Worm (Caenorhabditis elegans) whole organism, early embryonic: ENCODE measurements around the gene sto-3.

Experiments
- B0310.2 ChIP-seq: sonication (generic microtip); optimal IDR thresholded peaks from 2 replicates; lab custom pipeline; 2016; ENCODE audit warnings: mild to moderate bottlenecking, missing genetic modification characterization, missing compliant biosample characterization
- F13C5.2 ChIP-seq: sonication (generic microtip); optimal IDR thresholded peaks from 2 replicates; lab custom pipeline; 2017; ENCODE audit warnings: mild to moderate bottlenecking, missing genetic modification characterization, inconsistent platforms, missing compliant biosample characterization
- aly-1 ChIP-seq: sonication (generic microtip); optimal IDR thresholded peaks from 2 replicates; lab custom pipeline; 2016; ENCODE audit warnings: missing genetic modification characterization, missing compliant biosample characterization
- ama-1 ChIP-seq: fragments of 150-350 bp; optimal IDR thresholded peaks from 2 replicates; lab custom pipeline; 2014
- ceh-13 ChIP-seq: fragments of 200-800 bp; sonication (Bioruptor generic); optimal IDR thresholded peaks from 2 replicates; lab custom pipeline; 2018; ENCODE audit warnings: mild to moderate bottlenecking, missing genetic modification characterization, missing compliant biosample characterization
- ceh-36 ChIP-seq: sonication (generic microtip); optimal IDR thresholded peaks from 2 replicates; lab custom pipeline; 2016; ENCODE audit warnings: missing genetic modification characterization, inconsistent platforms, missing compliant biosample characterization
- ets-7 ChIP-seq: sonication (generic microtip); optimal IDR thresholded peaks from 2 replicates; lab custom pipeline; 2016; ENCODE audit warnings: missing genotype, missing genetic modification characterization, missing compliant biosample characterization
- flt-1 ChIP-seq: fragments of 200-800 bp; sonication (Bioruptor generic); IDR thresholded peaks from 2 replicates; pipeline ENCODE4 v1.3.6; 2022; ENCODE audit warnings: missing genetic modification characterization, missing compliant biosample characterization
- hmbx-1 ChIP-seq: sonication (generic microtip); optimal IDR thresholded peaks from 2 replicates; lab custom pipeline; 2016; ENCODE audit warnings: mild to moderate bottlenecking, missing genetic modification characterization, missing compliant biosample characterization
- hmg-4 ChIP-seq: fragments of 200-800 bp; sonication (Bioruptor generic); optimal IDR thresholded peaks from 2 replicates; lab custom pipeline; 2018; ENCODE audit warnings: mild to moderate bottlenecking, missing genetic modification characterization, missing compliant biosample characterization
- hnd-1 ChIP-seq: sonication (generic microtip); optimal IDR thresholded peaks from 2 replicates; lab custom pipeline; 2016; ENCODE audit warnings: missing genetic modification characterization, missing compliant biosample characterization
- pes-1 ChIP-seq: fragments of 200-800 bp; sonication (Bioruptor generic); IDR thresholded peaks from 2 replicates; pipeline ENCODE4 v1.3.6; 2022; ENCODE audit warnings: missing genetic modification reagents, missing genetic modification characterization, missing compliant biosample characterization
- scrt-1 ChIP-seq: fragments of 200-800 bp; sonication (Bioruptor generic); IDR thresholded peaks from 2 replicates; pipeline ENCODE4 v1.3.6; 2022; ENCODE audit warnings: missing genetic modification characterization, missing compliant biosample characterization
- sea-1 ChIP-seq: fragments of 200-800 bp; sonication (Bioruptor generic); conservative IDR thresholded peaks from 2 replicates; pipeline ENCODE4 v1.3.6; 2022; ENCODE audit warnings: missing genetic modification characterization, missing compliant biosample characterization
- tbx-11 ChIP-seq: fragments of 200-800 bp; sonication (Bioruptor generic); IDR thresholded peaks from 2 replicates; pipeline ENCODE4 v1.3.6; 2022; ENCODE audit warnings: missing genetic modification characterization, missing compliant biosample characterization
- tbx-37 ChIP-seq: fragments of 200-800 bp; sonication (Bioruptor generic); conservative IDR thresholded peaks from 2 replicates; pipeline ENCODE4 v1.3.6; 2022; ENCODE audit warnings: missing genetic modification reagents, missing genetic modification characterization, missing compliant biosample characterization
- tra-4 ChIP-seq: sonication (generic microtip); optimal IDR thresholded peaks from 2 replicates; lab custom pipeline; 2017; ENCODE audit warnings: missing genetic modification characterization, missing compliant biosample characterization

The sto-3 gene

ce11 chrX:11590545-11590944 lies 31.4 kb downstream of the sto-3 start:
- no peak for TF ChIP-seq flt-1 (GFP tag; lab: Robert Waterston, UW)
- no peak for TF ChIP-seq scrt-1 (GFP tag; lab: Robert Waterston, UW)
- no peak for TF ChIP-seq hmbx-1 (tag; lab: Kevin White, UChicago)
- no peak for TF ChIP-seq hnd-1 (tag; lab: Kevin White, UChicago)
- TF ChIP-seq hmg-4: no peak
- no peak for TF ChIP-seq sea-1 (GFP tag; lab: Robert Waterston, UW)
- no peak for TF ChIP-seq tbx-37 (GFP tag; lab: Robert Waterston, UW)
- no peak for TF ChIP-seq B0310.2 (tag; lab: Kevin White, UChicago)
- TF ChIP-seq ceh-36: no peak
- no peak for TF ChIP-seq pes-1
- no peak for TF ChIP-seq ceh-13 (GFP tag; lab: Kevin White, UChicago)
- no peak for TF ChIP-seq F13C5.2 (tag; lab: Kevin White, UChicago)
- no peak for TF ChIP-seq tbx-11 (GFP tag; lab: Robert Waterston, UW)
- no peak for TF ChIP-seq aly-1
- TF ChIP-seq ama-1 (lab: Kevin White, UChicago): no peak
- no peak for TF ChIP-seq tra-4 (tag; lab: Kevin White, UChicago)

ce11 chrX:11585894-11586293 lies 36.0 kb downstream of the sto-3 start:
- no peak for TF ChIP-seq ceh-36

- TF ChIP-seq scrt-1 (GFP tag; lab: Robert Waterston, UW): no peak
- TF ChIP-seq tra-4 (tag; lab: Kevin White, UChicago): no peak
- TF ChIP-seq aly-1: no peak
- TF ChIP-seq pes-1: no peak
- no peak for TF ChIP-seq hmbx-1 (tag; lab: Kevin White, UChicago)
- TF ChIP-seq hmg-4: no peak
- no peak for TF ChIP-seq flt-1 (GFP tag; lab: Robert Waterston, UW)
- TF ChIP-seq hnd-1 (tag; lab: Kevin White, UChicago): no peak
- TF ChIP-seq B0310.2 (tag; lab: Kevin White, UChicago): no peak
- TF ChIP-seq tbx-11 (GFP tag; lab: Robert Waterston, UW): no peak
- no peak for TF ChIP-seq tbx-37 (GFP tag; lab: Robert Waterston, UW)
- no peak for TF ChIP-seq ceh-36
- TF ChIP-seq ets-7 (tag; lab: Kevin White, UChicago): no peak
- no peak for TF ChIP-seq ama-1 (lab: Kevin White, UChicago)
- TF ChIP-seq F13C5.2 (tag; lab: Kevin White, UChicago): no peak
- no peak for TF ChIP-seq ceh-13 (GFP tag; lab: Kevin White, UChicago)
- TF ChIP-seq sea-1 (GFP tag; lab: Robert Waterston, UW): no peak
Measured at ce11 chrX:11585375-11585774, 36.5 kb downstream of the sto-3 start, which contains the start of gene abts-2. TSS of gene abts-2 (plus strand) at chrX:11585675.

ce11 chrX:11576429-11577088 lies 45.3 kb downstream of the sto-3 start:
- TF ChIP-seq hnd-1 (tag; lab: Kevin White, UChicago) (no peak), ceh-36 (no peak), ets-7 (tag; lab: Kevin White, UChicago) (no peak), flt-1 (GFP tag; lab: Robert Waterston, UW) (no peak), hmg-4 (no peak), tra-4 (tag; lab: Kevin White, UChicago) (no peak), F13C5.2 (tag; lab: Kevin White, UChicago) (no peak), ceh-13 (GFP tag; lab: Kevin White, UChicago) (no peak), tbx-37 (GFP tag; lab: Robert Waterston, UW) (no peak), B0310.2 (tag; lab: Kevin White, UChicago) (no peak), hmbx-1 (tag; lab: Kevin White, UChicago) (no peak), ama-1 (lab: Kevin White, UChicago) (no peak), scrt-1 (GFP tag; lab: Robert Waterston, UW) (no peak), tbx-11 (GFP tag; lab: Robert Waterston, UW) (no peak), sea-1 (GFP tag; lab: Robert Waterston, UW) (no peak), pes-1 (no peak)

- TF ChIP-seq pes-1 (no peak), tbx-11 (GFP tag; lab: Robert Waterston, UW) (no peak), ceh-13 (GFP tag; lab: Kevin White, UChicago) (no peak), ceh-36 (no peak), hnd-1 (tag; lab: Kevin White, UChicago) (no peak), F13C5.2 (tag; lab: Kevin White, UChicago) (no peak), tbx-37 (GFP tag; lab: Robert Waterston, UW) (no peak), ets-7 (tag; lab: Kevin White, UChicago) (no peak), sea-1 (GFP tag; lab: Robert Waterston, UW) (no peak), hmbx-1 (tag; lab: Kevin White, UChicago) (no peak), tra-4 (tag; lab: Kevin White, UChicago) (no peak), flt-1 (GFP tag; lab: Robert Waterston, UW) (no peak), scrt-1 (GFP tag; lab: Robert Waterston, UW) (no peak), B0310.2 (tag; lab: Kevin White, UChicago) (no peak), ama-1 (lab: Kevin White, UChicago) (no peak), hmg-4 (no peak), aly-1 (no peak)
Measured at ce11 chrX:11574167-11574566, 47.7 kb downstream of the sto-3 start.

ce11 chrX:11572205-11572604 lies 49.7 kb downstream of the sto-3 start, which contains the start of gene frm-3:
TSS of gene frm-3 (plus strand) at chrX:11572505.
- TF ChIP-seq ceh-13 (GFP tag; lab: Kevin White, UChicago): no peak
- no peak for TF ChIP-seq hmg-4
- TF ChIP-seq flt-1 (GFP tag; lab: Robert Waterston, UW): no peak
- no peak for TF ChIP-seq hmbx-1 (tag; lab: Kevin White, UChicago)
- TF ChIP-seq tbx-11 (GFP tag; lab: Robert Waterston, UW): no peak
- no peak for TF ChIP-seq ets-7 (tag; lab: Kevin White, UChicago)
- no peak for TF ChIP-seq F13C5.2 (tag; lab: Kevin White, UChicago)
- no peak for TF ChIP-seq sea-1 (GFP tag; lab: Robert Waterston, UW)
- no peak for TF ChIP-seq ama-1 (lab: Kevin White, UChicago)
- no peak for TF ChIP-seq ceh-36
- TF ChIP-seq tbx-37 (GFP tag; lab: Robert Waterston, UW): no peak
- no peak for TF ChIP-seq tra-4 (tag; lab: Kevin White, UChicago)
- TF ChIP-seq pes-1: no peak
- no peak for TF ChIP-seq B0310.2 (tag; lab: Kevin White, UChicago)
- TF ChIP-seq scrt-1 (GFP tag; lab: Robert Waterston, UW): no peak
- no peak for TF ChIP-seq aly-1
- TF ChIP-seq hnd-1 (tag; lab: Kevin White, UChicago): no peak
